Fruit fly (Drosophila melanogaster) whole organism, embryonic: ENCODE data around the gene CIA30.

Experiments
- ATbp ChIP-seq: fragments of 200-800 bp; sonication (Bioruptor generic); optimal IDR thresholded peaks from 2 replicates; lab custom pipeline; 2017; ENCODE audit warnings: missing biosample characterization, mild to moderate bottlenecking, missing genetic modification characterization, missing genetic modification reagents
- B-H2 ChIP-seq: fragments of 200-800 bp; sonication (Bioruptor generic); optimal IDR thresholded peaks from 2 replicates; lab custom pipeline; 2018; ENCODE audit warnings: missing biosample characterization, mild to moderate bottlenecking, missing genetic modification characterization
- BtbVII ChIP-seq: fragments of 200-800 bp; sonication (Bioruptor generic); optimal IDR thresholded peaks from 3 replicates; lab custom pipeline; 2017; ENCODE audit warnings: missing biosample characterization, mild to moderate bottlenecking, missing genetic modification characterization
- CG10321 ChIP-seq: fragments of 200-800 bp; sonication (Bioruptor generic); IDR thresholded peaks from 2 replicates; pipeline ENCODE4 v1.3.6; 2022; ENCODE audit warnings: missing biosample characterization, missing genetic modification characterization
- CG10565 ChIP-seq: fragments of 200-800 bp; sonication (Bioruptor generic); optimal IDR thresholded peaks from 3 replicates; lab custom pipeline; 2016; ENCODE audit warnings: missing biosample characterization, mild to moderate bottlenecking, missing genetic modification characterization
- CG10959 ChIP-seq: fragments of 200-800 bp; sonication (Bioruptor generic); IDR thresholded peaks from 2 replicates; pipeline ENCODE4 v1.3.6; 2022; ENCODE audit warnings: missing biosample characterization, missing genetic modification characterization
- CG11093 ChIP-seq: fragments of 200-800 bp; sonication (Bioruptor generic); IDR thresholded peaks from 3 replicates; pipeline ENCODE4 v1.3.6; 2022; ENCODE audit warnings: missing biosample characterization, missing genetic modification characterization
- CG11398 ChIP-seq: fragments of 200-800 bp; sonication (Bioruptor generic); optimal IDR thresholded peaks from 2 replicates; lab custom pipeline; 2016; ENCODE audit warnings: missing biosample characterization, missing genetic modification characterization
- CG11504 ChIP-seq: fragments of 200-800 bp; sonication (Bioruptor generic); optimal IDR thresholded peaks from 3 replicates; lab custom pipeline; 2019; ENCODE audit warnings: missing biosample characterization, mild to moderate bottlenecking, missing genetic modification characterization, moderate library complexity
- CG13624 ChIP-seq: fragments of 200-800 bp; sonication (Bioruptor generic); optimal IDR thresholded peaks from 2 replicates; lab custom pipeline; 2016; ENCODE audit warnings: missing biosample characterization, missing genetic modification characterization
- CG13894 ChIP-seq: fragments of 200-800 bp; sonication (Bioruptor generic); optimal IDR thresholded peaks from 3 replicates; lab custom pipeline; 2018; ENCODE audit warnings: missing biosample characterization, mild to moderate bottlenecking, missing genetic modification characterization, moderate library complexity
- CG15696 ChIP-seq: fragments of 200-800 bp; sonication (Bioruptor generic); optimal IDR thresholded peaks from 2 replicates; lab custom pipeline; 2019; ENCODE audit warnings: missing biosample characterization, mild to moderate bottlenecking, missing genetic modification characterization, moderate library complexity
- CG17359 ChIP-seq: fragments of 200-800 bp; sonication (Bioruptor generic); optimal IDR thresholded peaks from 3 replicates; lab custom pipeline; 2018; ENCODE audit warnings: missing biosample characterization, mild to moderate bottlenecking, missing genetic modification characterization, moderate library complexity
- CG2129 ChIP-seq: fragments of 200-800 bp; sonication (Bioruptor generic); IDR thresholded peaks from 2 replicates; pipeline ENCODE4 v1.3.6; 2022; ENCODE audit warnings: missing biosample characterization, missing genetic modification characterization; ENCODE audit not compliant: partially characterized antibody
- CG30403 ChIP-seq: fragments of 200-800 bp; sonication (Bioruptor generic); optimal IDR thresholded peaks from 3 replicates; lab custom pipeline; 2016; ENCODE audit warnings: missing biosample characterization, missing genetic modification characterization
- CG32767 ChIP-seq: fragments of 200-800 bp; sonication (Bioruptor generic); IDR thresholded peaks from 2 replicates; pipeline ENCODE4 v1.3.6; 2022; ENCODE audit warnings: missing biosample characterization, missing genetic modification characterization
- CG3407 ChIP-seq: fragments of 200-800 bp; sonication (Bioruptor generic); optimal IDR thresholded peaks from 2 replicates; lab custom pipeline; 2018; ENCODE audit warnings: missing biosample characterization, mild to moderate bottlenecking, missing genetic modification characterization
- CG4404 ChIP-seq: fragments of 200-800 bp; sonication (Bioruptor generic); IDR thresholded peaks from 2 replicates; pipeline ENCODE4 v1.3.6; 2022; ENCODE audit warnings: missing biosample characterization, missing genetic modification characterization
- CG4424 ChIP-seq: fragments of 200-800 bp; sonication (Bioruptor generic); optimal IDR thresholded peaks from 3 replicates; lab custom pipeline; 2016; ENCODE audit warnings: missing biosample characterization, missing genetic modification characterization
- CG4617 ChIP-seq: fragments of 200-800 bp; sonication (Bioruptor generic); optimal IDR thresholded peaks from 3 replicates; lab custom pipeline; 2016; ENCODE audit warnings: missing biosample characterization, missing genetic modification characterization, borderline replicate concordance
- CG4707 ChIP-seq: fragments of 200-800 bp; sonication (Bioruptor generic); optimal IDR thresholded peaks from 2 replicates; lab custom pipeline; 2018; ENCODE audit warnings: missing biosample characterization, mild to moderate bottlenecking, missing genetic modification characterization, moderate library complexity
- CG4730 ChIP-seq: fragments of 200-800 bp; sonication (Bioruptor generic); IDR thresholded peaks from 2 replicates; pipeline ENCODE4 v1.3.6; 2022; ENCODE audit warnings: missing biosample characterization, missing genetic modification characterization
- CG5245 ChIP-seq: fragments of 200-800 bp; sonication (Bioruptor generic); optimal IDR thresholded peaks from 3 replicates; lab custom pipeline; 2016; ENCODE audit warnings: missing biosample characterization, missing genetic modification characterization
- CG8478 ChIP-seq: fragments of >200 bp; optimal IDR thresholded peaks from 2 replicates; lab custom pipeline; 2018
- CG9437 ChIP-seq: fragments of 200-800 bp; sonication (Bioruptor generic); optimal IDR thresholded peaks from 2 replicates; lab custom pipeline; 2018; ENCODE audit warnings: missing biosample characterization, mild to moderate bottlenecking, missing genetic modification characterization
- CG9876 ChIP-seq: fragments of 200-800 bp; sonication (Bioruptor generic); optimal IDR thresholded peaks from 2 replicates; lab custom pipeline; 2016; ENCODE audit warnings: missing biosample characterization, missing genetic modification characterization
- Chrac-16 ChIP-seq: fragments of 200-800 bp; sonication (Bioruptor generic); optimal IDR thresholded peaks from 3 replicates; lab custom pipeline; 2016; ENCODE audit warnings: missing biosample characterization, missing genetic modification characterization
- Dek ChIP-seq: fragments of 200-800 bp; sonication (Bioruptor generic); optimal IDR thresholded peaks from 3 replicates; lab custom pipeline; 2019; ENCODE audit warnings: missing biosample characterization, mild to moderate bottlenecking, missing genetic modification characterization, moderate library complexity
- Dll ChIP-seq: fragments of 200-800 bp; sonication (Bioruptor generic); IDR thresholded peaks from 4 replicates; pipeline ENCODE4 v1.3.6; 2022; ENCODE audit warnings: missing biosample characterization, missing genetic modification characterization; ENCODE audit not compliant: partially characterized antibody
- Dref ChIP-seq: fragments of 200-800 bp; sonication (Bioruptor generic); IDR thresholded peaks from 2 replicates; pipeline ENCODE4 v1.3.6; 2022; ENCODE audit warnings: missing biosample characterization, missing genetic modification characterization
- Drgx ChIP-seq: fragments of 200-800 bp; sonication (Bioruptor generic); IDR thresholded peaks from 2 replicates; pipeline ENCODE4 v1.3.6; 2022; ENCODE audit warnings: missing biosample characterization, missing genetic modification characterization
- Hr78 ChIP-seq, 2 experiments: fragments of 200-800 bp in 1 of 2; fragments of >200 bp in 1 of 2; sonication (Bioruptor generic) in 1 of 2; optimal IDR thresholded peaks; 2 replicates each; lab custom pipeline; 2017 to 2019; ENCODE audit warnings: missing biosample characterization in 2 of 2, missing genetic modification characterization in 2 of 2, mild to moderate bottlenecking in 1 of 2, moderate library complexity in 1 of 2
- Mrtf ChIP-seq: fragments of 200-800 bp; sonication (Bioruptor generic); IDR thresholded peaks from 3 replicates; pipeline ENCODE4 v1.3.6; 2022; ENCODE audit warnings: missing biosample characterization, missing genetic modification characterization
- Opbp ChIP-seq: fragments of 200-800 bp; sonication (Bioruptor generic); IDR thresholded peaks from 3 replicates; pipeline ENCODE4 v1.3.6; 2022; ENCODE audit warnings: missing biosample characterization, missing genetic modification characterization; ENCODE audit not compliant: partially characterized antibody
- Pdp1 ChIP-seq, 2 experiments: fragments of 200-800 bp; sonication (Bioruptor generic); optimal IDR thresholded peaks; 3 replicates each; lab custom pipeline; 2016; ENCODE audit warnings: missing biosample characterization in 2 of 2, missing genetic modification characterization in 2 of 2, mild to moderate bottlenecking in 1 of 2, moderate library complexity in 1 of 2
- Scr ChIP-seq: fragments of 200-800 bp; sonication (Bioruptor generic); IDR thresholded peaks from 2 replicates; pipeline ENCODE4 v1.3.6; 2022; ENCODE audit warnings: missing biosample characterization, missing genetic modification characterization; ENCODE audit not compliant: partially characterized antibody
- Sry-β ChIP-seq: fragments of 200-800 bp; sonication (Bioruptor generic); optimal IDR thresholded peaks from 2 replicates; lab custom pipeline; 2018; ENCODE audit warnings: missing biosample characterization, mild to moderate bottlenecking, missing genetic modification characterization, moderate library complexity
- Ssrp ChIP-seq: fragments of 200-800 bp; sonication (Bioruptor generic); optimal IDR thresholded peaks from 2 replicates; lab custom pipeline; 2018; ENCODE audit warnings: missing biosample characterization, mild to moderate bottlenecking, missing genetic modification characterization, moderate library complexity
- ash1 ChIP-seq: fragments of 200-800 bp; sonication (Bioruptor generic); optimal IDR thresholded peaks from 2 replicates; lab custom pipeline; 2018; ENCODE audit warnings: missing biosample characterization, mild to moderate bottlenecking, missing genetic modification characterization
- cato ChIP-seq: fragments of 200-800 bp; sonication (Bioruptor generic); optimal IDR thresholded peaks from 2 replicates; lab custom pipeline; 2016; ENCODE audit warnings: missing biosample characterization, missing genetic modification characterization, borderline replicate concordance
- fd64A ChIP-seq: fragments of 200-800 bp; sonication (Bioruptor generic); optimal IDR thresholded peaks from 3 replicates; lab custom pipeline; 2018; ENCODE audit warnings: missing biosample characterization, mild to moderate bottlenecking, missing genetic modification characterization
- gfzf ChIP-seq: fragments of 200-800 bp; sonication (Bioruptor generic); optimal IDR thresholded peaks from 2 replicates; lab custom pipeline; 2016; ENCODE audit warnings: missing biosample characterization, mild to moderate bottlenecking, missing genetic modification characterization, moderate library complexity
- maf-S ChIP-seq: fragments of 200-800 bp; sonication (Bioruptor generic); optimal IDR thresholded peaks from 2 replicates; lab custom pipeline; 2016; ENCODE audit warnings: missing biosample characterization, missing genetic modification characterization
- pb ChIP-seq: fragments of 200-800 bp; sonication (Bioruptor generic); optimal IDR thresholded peaks from 3 replicates; lab custom pipeline; 2016; ENCODE audit warnings: missing biosample characterization, missing genetic modification characterization
- schlank ChIP-seq: fragments of 200-800 bp; sonication (Bioruptor generic); optimal IDR thresholded peaks from 2 replicates; lab custom pipeline; 2018; ENCODE audit warnings: missing biosample characterization, mild to moderate bottlenecking, missing genetic modification characterization
- sens-2 ChIP-seq: fragments of 200-800 bp; sonication (Bioruptor generic); IDR thresholded peaks from 2 replicates; pipeline ENCODE4 v1.3.6; 2022; ENCODE audit warnings: missing biosample characterization, missing genetic modification characterization
- sima ChIP-seq: fragments of 200-800 bp; sonication (Bioruptor generic); optimal IDR thresholded peaks from 2 replicates; lab custom pipeline; 2016; ENCODE audit warnings: missing biosample characterization, missing genetic modification characterization
- sob ChIP-seq: fragments of 200-800 bp; sonication (Bioruptor generic); IDR thresholded peaks from 2 replicates; pipeline ENCODE4 v1.3.6; 2022; ENCODE audit warnings: missing biosample characterization, missing genetic modification characterization
- sqz ChIP-seq: fragments of 200-800 bp; sonication (Bioruptor generic); optimal IDR thresholded peaks from 3 replicates; lab custom pipeline; 2018; ENCODE audit warnings: missing biosample characterization, mild to moderate bottlenecking, missing genetic modification characterization
- ssp ChIP-seq: fragments of 200-800 bp; sonication (Bioruptor generic); IDR thresholded peaks from 2 replicates; pipeline ENCODE4 v1.3.6; 2022; ENCODE audit warnings: missing biosample characterization, missing genetic modification characterization
- wor ChIP-seq: fragments of 200-800 bp; sonication (Bioruptor generic); IDR thresholded peaks from 2 replicates; pipeline ENCODE4 v1.3.6; 2022; ENCODE audit warnings: missing biosample characterization, missing genetic modification characterization
- yki ChIP-seq: fragments of >200 bp; optimal IDR thresholded peaks from 3 replicates; lab custom pipeline; 2018

Gene CIA30

DNA sequence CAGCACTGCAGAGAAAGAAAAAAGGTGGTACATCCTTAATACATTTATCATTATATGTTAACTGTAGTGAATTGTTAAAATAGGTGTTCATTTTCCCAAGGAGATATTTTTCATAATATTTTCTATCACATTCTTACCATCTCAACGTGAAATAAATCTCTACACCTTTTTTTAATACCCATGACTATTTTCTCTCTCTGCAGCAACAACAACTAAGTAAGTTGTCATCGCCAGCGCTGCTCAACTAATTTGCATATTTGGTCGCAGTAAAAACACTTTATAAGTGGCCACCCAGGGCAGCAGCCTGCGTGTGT is 46.3 kb upstream of the CIA30 start (continued):
- TF ChIP-seq Hr78 (GFP tag; optimal IDR thresholded peaks at IDR 0.05; lab: Kevin White, UChicago) (no peak), Mrtf (GFP tag; lab: Robert Waterston, UW) (no peak), sima (GFP tag; lab: Kevin White, UChicago) (no peak), Sry-β (no peak), CG30403 (GFP tag; lab: Kevin White, UChicago) (peak; percentile 50), gfzf (GFP tag; lab: Kevin White, UChicago) (no peak), Opbp (GFP tag; lab: Robert Waterston, UW) (no peak), CG8478 (no peak), Chrac-16 (GFP tag; lab: Kevin White, UChicago) (peak; percentile 0), Pdp1 (GFP tag; optimal IDR thresholded peaks at IDR 0.05; lab: Kevin White, UChicago) (peak in 1 of 2 experiments; percentile 11), CG17359 (tag; lab: Kevin White, UChicago) (peak; percentile 61), CG10959 (0 out of 2 replicates have a peak, but pooled peaks have one; percentile 16), ATbp (GFP tag; lab: Kevin White, UChicago) (peak; percentile 33), Drgx (GFP tag; lab: Robert Waterston, UW) (0 out of 2 replicates have a peak, but pooled peaks have one; percentile 29), CG9437 (peak; percentile 20), wor (GFP tag; lab: Robert Waterston, UW) (no peak), fd64A (no peak), CG5245 (peak; percentile 62), sqz (no peak), CG11398 (GFP tag; lab: Kevin White, UChicago) (no peak), Scr (GFP tag; lab: Robert Waterston, UW) (no peak), B-H2 (no peak), CG2129 (GFP tag; lab: Robert Waterston, UW) (no peak), CG11504 (peak; percentile 71), Dref (GFP tag; lab: Robert Waterston, UW) (no peak), CG4617 (GFP tag; lab: Kevin White, UChicago) (no peak), schlank (tag; lab: Kevin White, UChicago) (no peak), pb (GFP tag; lab: Kevin White, UChicago) (no peak), CG10565 (GFP tag; lab: Kevin White, UChicago) (no peak), BtbVII (no peak), yki (no peak), sob (GFP tag; lab: Robert Waterston, UW) (0 out of 2 replicates have a peak, but pooled peaks have one; percentile 15), CG4404 (GFP tag; lab: Robert Waterston, UW) (no peak), ash1 (no peak), maf-S (no peak), CG13624 (peak; percentile 26), CG13894 (tag; lab: Kevin White, UChicago) (no peak), CG32767 (GFP tag; lab: Robert Waterston, UW) (peak; percentile 29; the same call in 1 of the 2 replicates), CG4707 (GFP tag; lab: Kevin White, UChicago) (no peak), CG4730 (GFP tag; lab: Robert Waterston, UW) (no peak), sens-2 (GFP tag; lab: Robert Waterston, UW) (no peak), CG9876 (GFP tag; lab: Kevin White, UChicago) (no peak), CG4424 (GFP tag; lab: Kevin White, UChicago) (peak; percentile 58), CG15696 (peak; percentile 28), cato (GFP tag; lab: Kevin White, UChicago) (no peak), Ssrp (tag; lab: Kevin White, UChicago) (peak; percentile 53), ssp (GFP tag; lab: Robert Waterston, UW) (no peak), CG3407 (GFP tag; lab: Kevin White, UChicago) (no peak), CG10321 (no peak), Dll (GFP tag; lab: Robert Waterston, UW) (no peak), Dek (tag; lab: Kevin White, UChicago) (peak; percentile 14), CG11093 (GFP tag; lab: Robert Waterston, UW) (no peak)
